Worm (Caenorhabditis elegans) whole organism, L4/young adult: ENCODE data around the gene cblc-1.

Experiments used
- dao-5 ChIP-seq: sonication (generic microtip); optimal IDR thresholded peaks from 2 replicates; lab custom pipeline; 2016; ENCODE audit warnings: missing genotype, missing genetic modification characterization, moderate library complexity, missing compliant biosample characterization
- him-1 ChIP-seq: sonication (generic microtip); optimal IDR thresholded peaks from 2 replicates; lab custom pipeline; 2016; ENCODE audit warnings: missing genotype, missing genetic modification reagents, missing genetic modification characterization, missing compliant biosample characterization

ce11 chrII:4975311-4975710 is 34.4 kb upstream of the cblc-1 start:
- TF ChIP-seq dao-5 (tag; lab: Kevin White, UChicago) (no peak), him-1 (no peak)
